Worm (Caenorhabditis elegans) whole organism, L2 larva: ENCODE results near the gene K07F5.12.

Experiments used
- F13H6.1 ChIP-seq: sonication (generic microtip); optimal IDR thresholded peaks from 2 replicates; lab custom pipeline; 2016; ENCODE audit warnings: missing genetic modification characterization, missing compliant biosample characterization
- Y55F3AM.14 ChIP-seq: fragments of 200-800 bp; sonication (Bioruptor generic); optimal IDR thresholded peaks from 2 replicates; lab custom pipeline; 2018; ENCODE audit warnings: mild to moderate bottlenecking, missing genetic modification characterization, missing compliant biosample characterization
- ZK546.5 ChIP-seq: sonication (generic microtip); optimal IDR thresholded peaks from 2 replicates; lab custom pipeline; 2017; ENCODE audit warnings: missing biosample characterization, missing genetic modification characterization
- alr-1 ChIP-seq: fragments of 150-350 bp; optimal IDR thresholded peaks from 2 replicates; lab custom pipeline; 2014; ENCODE audit warnings: missing biosample characterization, missing genetic modification characterization
- blmp-1 ChIP-seq: sonication (generic microtip); optimal IDR thresholded peaks from 2 replicates; lab custom pipeline; 2017; ENCODE audit warnings: missing genetic modification characterization, mild to moderate bottlenecking, missing compliant biosample characterization, antibody characterized with exemption, moderate library complexity; ENCODE audit not compliant: insufficient read depth
- ceh-82 ChIP-seq: fragments of 150-350 bp; optimal IDR thresholded peaks from 2 replicates; lab custom pipeline; 2014; ENCODE audit warnings: missing biosample characterization, missing genetic modification characterization
- crh-2 ChIP-seq: sonication (generic microtip); optimal IDR thresholded peaks from 2 replicates; lab custom pipeline; 2017; ENCODE audit warnings: missing biosample characterization, missing genetic modification characterization
- egl-27 ChIP-seq: sonication (generic microtip); optimal IDR thresholded peaks from 3 replicates; lab custom pipeline; 2017; ENCODE audit warnings: missing biosample characterization, missing genetic modification reagents, missing genetic modification characterization
- elt-1 ChIP-seq: fragments of 150-350 bp; optimal IDR thresholded peaks from 2 replicates; lab custom pipeline; 2014; ENCODE audit warnings: missing biosample characterization, missing genetic modification characterization
- elt-3 ChIP-seq: sonication (generic microtip); optimal IDR thresholded peaks from 2 replicates; lab custom pipeline; 2017; ENCODE audit warnings: missing biosample characterization, missing genetic modification characterization
- fos-1 ChIP-seq: fragments of 150-350 bp; optimal IDR thresholded peaks from 2 replicates; lab custom pipeline; 2014; ENCODE audit warnings: missing biosample characterization, missing genetic modification characterization
- gmeb-1 ChIP-seq: fragments of 150-350 bp; optimal IDR thresholded peaks from 2 replicates; lab custom pipeline; 2014; ENCODE audit warnings: missing biosample characterization, missing genetic modification characterization
- lin-11 ChIP-seq: fragments of 150-350 bp; sonication (generic microtip); optimal IDR thresholded peaks from 2 replicates; lab custom pipeline; 2014; ENCODE audit warnings: missing biosample characterization, missing genetic modification characterization, inconsistent platforms, mixed read lengths
- lin-13 ChIP-seq: fragments of 150-350 bp; optimal IDR thresholded peaks from 2 replicates; lab custom pipeline; 2014; ENCODE audit warnings: missing biosample characterization, missing genetic modification reagents, missing genetic modification characterization
- lin-39 ChIP-seq: fragments of 150-350 bp; optimal IDR thresholded peaks from 2 replicates; lab custom pipeline; 2014; ENCODE audit warnings: missing biosample characterization, missing genetic modification reagents, missing genetic modification characterization
- mbf-1 ChIP-seq: sonication (generic microtip); optimal IDR thresholded peaks from 2 replicates; lab custom pipeline; 2017; ENCODE audit warnings: missing biosample characterization, missing genetic modification characterization
- mdl-1 ChIP-seq, 2 experiments: fragments of 150-350 bp in 1 of 2; sonication (generic microtip) in 1 of 2; optimal IDR thresholded peaks; 2 replicates each; lab custom pipeline; 2017; ENCODE audit warnings: missing biosample characterization in 2 of 2, missing genetic modification characterization in 2 of 2
- nhr-10 ChIP-seq: sonication (generic microtip); optimal IDR thresholded peaks from 2 replicates; lab custom pipeline; 2017; ENCODE audit warnings: missing biosample characterization, missing genetic modification characterization
- nhr-11 ChIP-seq: fragments of 150-350 bp; optimal IDR thresholded peaks from 2 replicates; lab custom pipeline; 2014; ENCODE audit warnings: missing biosample characterization, missing genetic modification characterization
- nhr-21 ChIP-seq: fragments of 150-350 bp; optimal IDR thresholded peaks from 2 replicates; lab custom pipeline; 2014; ENCODE audit warnings: missing biosample characterization, missing genetic modification characterization
- nhr-23 ChIP-seq: fragments of 150-350 bp; optimal IDR thresholded peaks from 2 replicates; lab custom pipeline; 2014; ENCODE audit warnings: missing biosample characterization, missing genetic modification reagents, missing genetic modification characterization
- nhr-237 ChIP-seq: fragments of 150-350 bp; optimal IDR thresholded peaks from 2 replicates; lab custom pipeline; 2014; ENCODE audit warnings: missing biosample characterization, missing genetic modification characterization
- nhr-6 ChIP-seq: fragments of 150-350 bp; optimal IDR thresholded peaks from 2 replicates; lab custom pipeline; 2014; ENCODE audit warnings: missing biosample characterization, missing genetic modification characterization
- peb-1 ChIP-seq: fragments of 150-350 bp; optimal IDR thresholded peaks from 2 replicates; lab custom pipeline; 2014; ENCODE audit warnings: missing biosample characterization, missing genetic modification characterization
- sem-4 ChIP-seq: fragments of 150-350 bp; optimal IDR thresholded peaks from 2 replicates; lab custom pipeline; 2014; ENCODE audit warnings: missing biosample characterization, missing genetic modification reagents, missing genetic modification characterization
- skn-1 ChIP-seq: sonication (generic microtip); optimal IDR thresholded peaks from 2 replicates; lab custom pipeline; 2017; ENCODE audit warnings: missing biosample characterization, missing genetic modification characterization
- sma-3 ChIP-seq: sonication (generic microtip); optimal IDR thresholded peaks from 2 replicates; lab custom pipeline; 2016; ENCODE audit warnings: missing genetic modification reagents, missing genetic modification characterization, missing compliant biosample characterization
- snpc-4 ChIP-seq: fragments of 150-350 bp; optimal IDR thresholded peaks from 2 replicates; lab custom pipeline; 2014; ENCODE audit warnings: missing biosample characterization, missing genetic modification characterization
- zag-1 ChIP-seq: fragments of 150-350 bp; optimal IDR thresholded peaks from 2 replicates; lab custom pipeline; 2014; ENCODE audit warnings: missing biosample characterization, missing genetic modification characterization
- ztf-1 ChIP-seq: fragments of 200-800 bp; sonication (Bioruptor generic); conservative IDR thresholded peaks from 2 replicates; pipeline ENCODE4 v1.3.6; 2022; ENCODE audit warnings: missing genetic modification characterization, missing compliant biosample characterization

Gene K07F5.12

DNA sequence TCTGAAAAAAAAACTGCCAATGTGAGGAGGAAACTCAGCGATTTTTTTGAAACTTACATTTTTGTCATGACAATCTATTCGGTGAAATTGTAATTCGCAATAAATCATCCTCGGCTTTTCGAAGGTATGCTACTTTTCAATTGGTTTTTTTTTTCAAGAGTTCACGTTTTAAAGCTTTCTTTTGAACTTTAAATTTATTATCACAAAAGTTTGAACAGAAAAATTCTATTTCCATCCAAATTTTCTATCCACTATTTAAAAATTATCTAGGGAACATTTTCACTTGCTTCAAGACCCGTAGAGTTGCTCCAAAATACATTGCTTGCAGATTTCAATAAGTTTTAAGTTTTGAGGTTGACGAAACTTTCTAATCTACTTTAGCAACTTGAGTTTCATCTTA, 9.2 kb upstream of the K07F5.12 start, which contains the start of gene K07F5.6:
TSS of gene K07F5.6 (minus strand) at position 101 of the 400 bp plus-strand sequence.
- TF ChIP-seq zag-1 (tag; lab: Kevin White, UChicago) (no peak), ztf-1 (GFP tag; lab: Robert Waterston, UW) (no peak), crh-2 (tag; lab: Kevin White, UChicago) (no peak), nhr-23 (tag; lab: Kevin White, UChicago) (no peak), alr-1 (tag; lab: Kevin White, UChicago) (no peak), sem-4 (tag; lab: Kevin White, UChicago) (no peak), snpc-4 (no peak)

- TF ChIP-seq blmp-1 (tag; lab: Kevin White, UChicago) (no peak), snpc-4 (no peak), peb-1 (tag; lab: Kevin White, UChicago) (no peak), lin-39 (no peak), mbf-1 (no peak), lin-13 (GFP tag; lab: Kevin White, UChicago) (no peak), mdl-1 (tag; optimal IDR thresholded peaks at IDR 0.05; lab: Kevin White, UChicago) (no peak), Y55F3AM.14 (GFP tag; lab: Kevin White, UChicago) (no peak), sma-3 (GFP tag; lab: Kevin White, UChicago) (no peak), elt-3 (no peak), elt-1 (no peak), nhr-11 (tag; lab: Kevin White, UChicago) (no peak), nhr-6 (tag; lab: Kevin White, UChicago) (no peak), alr-1 (tag; lab: Kevin White, UChicago) (no peak), ztf-1 (GFP tag; lab: Robert Waterston, UW) (no peak)
Measured at ce11 chrIV:9848075-9848474, 7.7 kb upstream of the K07F5.12 start, which contains the start of gene K07F5.7. Gene K07F5.7 (minus strand): TSS chrIV:9848175.

ce11 chrIV:9849624-9850023, 6.2 kb upstream of the K07F5.12 start, which contains the start of gene K07F5.8:
Gene K07F5.8 (minus strand): TSS chrIV:9849724.
- TF ChIP-seq gmeb-1 (tag; lab: Kevin White, UChicago) (no peak), mbf-1 (no peak)

ce11 chrIV:9850931-9851330, 4.9 kb upstream of the K07F5.12 start, which contains the start of gene ssp-10:
Gene ssp-10 (minus strand): TSS chrIV:9851031.
- TF ChIP-seq egl-27, result no peak
- no peak for TF ChIP-seq lin-39
- no peak for TF ChIP-seq alr-1 (tag; lab: Kevin White, UChicago)
- TF ChIP-seq skn-1 (tag; lab: Kevin White, UChicago), result no peak
- no peak for TF ChIP-seq nhr-237 (tag; lab: Kevin White, UChicago)
- TF ChIP-seq F13H6.1, result no peak

DNA sequence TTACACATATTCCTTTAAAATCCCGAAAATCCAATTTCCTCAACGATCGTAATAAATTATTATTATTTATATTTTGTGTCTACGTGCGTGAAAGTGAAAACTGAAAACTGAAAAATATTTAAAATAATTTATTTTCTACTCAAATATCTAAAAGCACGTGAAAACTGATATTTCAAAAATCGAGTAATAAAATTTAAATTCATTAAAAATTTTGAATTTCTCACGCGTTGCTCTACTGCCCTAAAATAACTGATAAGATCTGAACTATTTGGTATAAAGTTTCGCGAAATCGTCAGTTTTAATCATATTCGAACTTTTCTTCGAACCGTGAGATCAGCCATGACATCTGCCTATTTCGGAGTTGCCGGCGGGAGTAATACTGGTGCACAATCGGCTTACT, 3.6 kb upstream of the K07F5.12 start, which contains the start of gene ssq-1:
TSS of gene ssq-1 (plus strand) at position 301 of the 400 bp plus-strand sequence.
- TF ChIP-seq Y55F3AM.14 (GFP tag; lab: Kevin White, UChicago), result no peak

- TF ChIP-seq ZK546.5 (no peak), ceh-82 (no peak), lin-13 (GFP tag; lab: Kevin White, UChicago) (no peak), nhr-10 (no peak), snpc-4 (no peak), sem-4 (tag; lab: Kevin White, UChicago) (no peak), nhr-21 (tag; lab: Kevin White, UChicago) (no peak)
Measured at ce11 chrIV:9852818-9853466, 2.9 kb upstream of the K07F5.12 start.

- peak; percentile 53 for TF ChIP-seq fos-1 (tag; lab: Kevin White, UChicago)
- no peak for TF ChIP-seq lin-11 (tag; lab: Kevin White, UChicago)
Measured at ce11 chrIV:9854952-9855351, 860 bp upstream of the K07F5.12 start.
